In genomic region chrIII:2785840-2786239, ce11 we compare ENCODE assay signal across 2 worm cellular contexts.
TF ChIP-seq lines count a peak whose summit lies in the region.

Gene Y71H2AM.20 (minus strand): TSS chrIII:2785948.

TF ChIP-seq in whole organism, L1 larva, 84 proteins besides CTCF, POLR2A, EP300 and RAD21 (continued from another document):
- TF ChIP-seq tbx-2 (tag; optimal IDR thresholded peaks at IDR 0.05; lab: Kevin White, UChicago) = peak; percentile 92
- no peak for TF ChIP-seq hlh-4 (tag; optimal IDR thresholded peaks at IDR 0.05; lab: Kevin White, UChicago)
- peak; percentile 100 for TF ChIP-seq unc-130 (tag; optimal IDR thresholded peaks at IDR 0.05; lab: Kevin White, UChicago)
- TF ChIP-seq rnt-1 (tag; optimal IDR thresholded peaks at IDR 0.05; lab: Kevin White, UChicago) = peak; percentile 95
- TF ChIP-seq swsn-7 (tag; optimal IDR thresholded peaks at IDR 0.05; lab: Kevin White, UChicago) = peak; percentile 96
- peak; percentile 82 for TF ChIP-seq C04F5.9 (tag; optimal IDR thresholded peaks at IDR 0.05; lab: Kevin White, UChicago)
- peak in 1 of 2 experiments; percentile 81 for TF ChIP-seq ztf-11 (tag; optimal IDR thresholded peaks at IDR 0.05; lab: Kevin White, UChicago)
- TF ChIP-seq lsy-2 (tag; optimal IDR thresholded peaks at IDR 0.05; lab: Kevin White, UChicago) = peak; percentile 98
- TF ChIP-seq jun-1 (tag; optimal IDR thresholded peaks at IDR 0.05; lab: Kevin White, UChicago) = peak; percentile 88
- TF ChIP-seq unc-98 (GFP tag; IDR thresholded peaks at IDR 0.05; lab: Robert Waterston, UW) = peak; percentile 35; the same call in 1 of the 2 replicates
- no peak for TF ChIP-seq C34B4.2 (tag; optimal IDR thresholded peaks at IDR 0.05; lab: Kevin White, UChicago)
- no peak for TF ChIP-seq hlh-17 (GFP tag; optimal IDR thresholded peaks at IDR 0.05; lab: Kevin White, UChicago; ENCODE audit: borderline replicate concordance)
- peak; percentile 96 to 99 (median 99) for TF ChIP-seq ceh-82 (tag; optimal IDR thresholded peaks at IDR 0.05; lab: Kevin White, UChicago)
- TF ChIP-seq F16B12.6 (tag; optimal IDR thresholded peaks at IDR 0.05; lab: Kevin White, UChicago) = peak; percentile 80
- peak; percentile 93 for TF ChIP-seq skn-1 (tag; optimal IDR thresholded peaks at IDR 0.05; lab: Kevin White, UChicago)
- peak; percentile 88 for TF ChIP-seq ceh-88 (GFP tag; IDR thresholded peaks at IDR 0.05; lab: Robert Waterston, UW)
- TF ChIP-seq aha-1 (tag; optimal IDR thresholded peaks at IDR 0.05; lab: Kevin White, UChicago) = peak; percentile 51
- peak; percentile 93 for TF ChIP-seq isw-1 (GFP tag; IDR thresholded peaks at IDR 0.05; lab: Robert Waterston, UW)
- peak; percentile 97 for TF ChIP-seq lin-14 (GFP tag; optimal IDR thresholded peaks at IDR 0.05; lab: Kevin White, UChicago)
- no peak for TF ChIP-seq unc-30 (tag; optimal IDR thresholded peaks at IDR 0.05; lab: Kevin White, UChicago)
- TF ChIP-seq fkh-10 (GFP tag; optimal IDR thresholded peaks at IDR 0.05; lab: Kevin White, UChicago) = peak; percentile 96
- peak; percentile 94 for TF ChIP-seq fos-1 (tag; optimal IDR thresholded peaks at IDR 0.05; lab: Kevin White, UChicago)
- peak; percentile 93 for TF ChIP-seq nhr-85 (tag; lab: Kevin White, UChicago)
- TF ChIP-seq snu-23 (GFP tag; optimal IDR thresholded peaks at IDR 0.05; lab: Kevin White, UChicago) = peak; percentile 99
- peak; percentile 99 for TF ChIP-seq lin-15B (tag; optimal IDR thresholded peaks at IDR 0.05; lab: Kevin White, UChicago)
TF ChIP-seq in whole organism, L1 larva: peak in this region for 62.

TF ChIP-seq in whole organism, young adult, 124 proteins besides CTCF, POLR2A, EP300 and RAD21 (continued from another document):
- peak; percentile 94 for TF ChIP-seq lin-54 (GFP tag; optimal IDR thresholded peaks at IDR 0.05; lab: Kevin White, UChicago)
- 0 out of 2 replicates have a peak, but pooled peaks have one; percentile 16 for TF ChIP-seq attf-6 (GFP tag; IDR thresholded peaks at IDR 0.05; lab: Robert Waterston, UW)
- TF ChIP-seq zfh-2 (GFP tag; conservative IDR thresholded peaks at IDR 0.05; lab: Robert Waterston, UW) = no peak
- peak; percentile 95 for TF ChIP-seq snpc-1.3 (tag; optimal IDR thresholded peaks at IDR 0.05; lab: Kevin White, UChicago; ENCODE audit: insufficient read depth)
- no peak for TF ChIP-seq dpff-1 (tag; optimal IDR thresholded peaks at IDR 0.05; lab: Kevin White, UChicago)
- peak; percentile 71; the same call in 1 of the 2 replicates for TF ChIP-seq Y53F4B.3 (GFP tag; IDR thresholded peaks at IDR 0.05; lab: Robert Waterston, UW)
- no peak for TF ChIP-seq bed-1 (GFP tag; IDR thresholded peaks at IDR 0.05; lab: Robert Waterston, UW)
- peak; percentile 88 for TF ChIP-seq dpl-1 (GFP tag; optimal IDR thresholded peaks at IDR 0.05; lab: Kevin White, UChicago)
- TF ChIP-seq lir-1 (GFP tag; conservative IDR thresholded peaks at IDR 0.05; lab: Robert Waterston, UW) = peak; percentile 88
- no peak for TF ChIP-seq sea-2 (GFP tag; IDR thresholded peaks at IDR 0.05; lab: Robert Waterston, UW)
- peak; percentile 30 to 95 (median 34) for TF ChIP-seq lin-35 (GFP tag; optimal IDR thresholded peaks at IDR 0.05; lab: Kevin White, UChicago)
- TF ChIP-seq ZK185.1 (tag; optimal IDR thresholded peaks at IDR 0.05; lab: Kevin White, UChicago; ENCODE audit: poor library complexity, severe bottlenecking) = peak; percentile 93
- TF ChIP-seq hsf-1 (GFP tag; IDR thresholded peaks at IDR 0.05; lab: Robert Waterston, UW) = peak; percentile 76; the same call in 1 of the 2 replicates
- TF ChIP-seq F52B5.7 (tag; optimal IDR thresholded peaks at IDR 0.05; lab: Kevin White, UChicago) = no peak
- peak; percentile 96 for TF ChIP-seq snpc-3.4 (tag; optimal IDR thresholded peaks at IDR 0.05; lab: Kevin White, UChicago)
- peak; percentile 35 for TF ChIP-seq unc-130 (GFP tag; optimal IDR thresholded peaks at IDR 0.05; lab: Kevin White, UChicago)
- TF ChIP-seq rpc-1 (optimal IDR thresholded peaks at IDR 0.05; lab: Kevin White, UChicago) = peak; percentile 10
- TF ChIP-seq rpc-1 (tag; optimal IDR thresholded peaks at IDR 0.05; lab: Kevin White, UChicago) = no peak
- no peak for TF ChIP-seq F39B2.1 (GFP tag; IDR thresholded peaks at IDR 0.05; lab: Robert Waterston, UW)
- TF ChIP-seq ceh-100 (GFP tag; IDR thresholded peaks at IDR 0.05; lab: Robert Waterston, UW) = peak; percentile 70
- peak; percentile 84 for TF ChIP-seq nhr-90 (tag; optimal IDR thresholded peaks at IDR 0.05; lab: Kevin White, UChicago)
- peak; percentile 98 for TF ChIP-seq athp-1 (tag; optimal IDR thresholded peaks at IDR 0.05; lab: Kevin White, UChicago)
- no peak for TF ChIP-seq ama-1 (optimal IDR thresholded peaks at IDR 0.05; lab: Kevin White, UChicago)
- TF ChIP-seq ama-1 (GFP tag; optimal IDR thresholded peaks at IDR 0.05; lab: Kevin White, UChicago) = no peak
- TF ChIP-seq Y53G8AR.9 (GFP tag; conservative IDR thresholded peaks at IDR 0.05; lab: Robert Waterston, UW) = peak; percentile 93
- TF ChIP-seq nhr-80 (tag; optimal IDR thresholded peaks at IDR 0.05; lab: Kevin White, UChicago) = peak; percentile 86
